Fruit fly (Drosophila melanogaster) whole organism: ENCODE data around the gene CG14664.

Experiments
- CG8478 ChIP-seq: fragments of >200 bp; optimal IDR thresholded peaks from 2 replicates; lab custom pipeline; 2018; ENCODE audit warnings: inconsistent platforms
- Dll ChIP-seq: fragments of >200 bp; optimal IDR thresholded peaks from 2 replicates; lab custom pipeline; 2017
- pan ChIP-seq: fragments of >200 bp; optimal IDR thresholded peaks from 2 replicates; lab custom pipeline; 2017
- psq ChIP-seq: fragments of >200 bp; optimal IDR thresholded peaks from 2 replicates; lab custom pipeline; 2017

DNA sequence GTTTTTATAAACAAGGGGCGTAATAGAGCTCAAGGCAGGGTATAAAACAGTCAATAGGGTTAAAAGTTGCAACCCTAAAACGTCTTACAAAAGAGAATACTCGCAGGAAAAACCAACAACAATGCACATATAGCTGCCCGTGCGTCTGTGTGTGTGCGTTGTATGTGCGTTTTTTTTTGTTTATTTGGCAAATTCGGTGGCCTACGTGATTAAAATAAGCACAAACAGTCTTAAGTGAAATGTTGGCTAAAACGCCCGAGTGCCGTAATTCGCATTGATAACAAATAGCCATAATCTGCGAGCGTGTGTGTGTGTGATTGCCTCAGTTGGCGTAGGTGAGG, 33.2 kb downstream of the CG14664 start:
- no peak for TF ChIP-seq psq (lab: Kevin White, UChicago)
- no peak for TF ChIP-seq Dll (lab: Kevin White, UChicago)
- no peak for TF ChIP-seq pan
- TF ChIP-seq CG8478 (lab: Kevin White, UChicago), result no peak
